Fruit fly (Drosophila melanogaster) whole organism, embryonic: ENCODE measurements around the gene mag.

Experiments
- ATbp ChIP-seq: fragments of 200-800 bp; sonication (Bioruptor generic); optimal IDR thresholded peaks from 2 replicates; lab custom pipeline; 2017; ENCODE audit warnings: missing biosample characterization, mild to moderate bottlenecking, missing genetic modification characterization, missing genetic modification reagents
- Atf3 ChIP-seq: fragments of 200-800 bp; sonication (Bioruptor generic); optimal IDR thresholded peaks from 3 replicates; lab custom pipeline; 2016; ENCODE audit warnings: missing biosample characterization, missing genetic modification characterization
- CG10274 ChIP-seq: fragments of 200-800 bp; sonication (Bioruptor generic); optimal IDR thresholded peaks from 3 replicates; lab custom pipeline; 2017; ENCODE audit warnings: missing biosample characterization, mild to moderate bottlenecking, missing genetic modification characterization
- CG11398 ChIP-seq: fragments of 200-800 bp; sonication (Bioruptor generic); optimal IDR thresholded peaks from 2 replicates; lab custom pipeline; 2016; ENCODE audit warnings: missing biosample characterization, missing genetic modification characterization
- CG12155 ChIP-seq: fragments of 200-800 bp; sonication (Bioruptor generic); optimal IDR thresholded peaks from 3 replicates; lab custom pipeline; 2016; ENCODE audit warnings: missing biosample characterization, missing genetic modification characterization
- CG15269 ChIP-seq: fragments of 200-800 bp; sonication (Bioruptor generic); optimal IDR thresholded peaks from 2 replicates; lab custom pipeline; 2018; ENCODE audit warnings: missing biosample characterization, mild to moderate bottlenecking, missing genetic modification characterization, moderate library complexity
- CG17186 ChIP-seq: fragments of 200-800 bp; sonication (Bioruptor generic); optimal IDR thresholded peaks from 3 replicates; lab custom pipeline; 2017; ENCODE audit warnings: missing biosample characterization, missing genetic modification reagents, missing genetic modification characterization
- CG17612 ChIP-seq: fragments of 200-800 bp; sonication (Bioruptor generic); IDR thresholded peaks from 2 replicates; pipeline ENCODE4 v1.3.6; 2022; ENCODE audit warnings: missing biosample characterization, missing genetic modification characterization
- CG2202 ChIP-seq: fragments of 200-800 bp; sonication (Bioruptor generic); optimal IDR thresholded peaks from 2 replicates; lab custom pipeline; 2018; ENCODE audit warnings: missing biosample characterization, mild to moderate bottlenecking, missing genetic modification characterization
- CG2875 ChIP-seq: fragments of 200-800 bp; sonication (Bioruptor generic); optimal IDR thresholded peaks from 2 replicates; lab custom pipeline; 2017; ENCODE audit warnings: missing biosample characterization, mild to moderate bottlenecking, missing genetic modification characterization, missing genetic modification reagents
- CG31388 ChIP-seq: fragments of 200-800 bp; sonication (Bioruptor generic); optimal IDR thresholded peaks from 2 replicates; lab custom pipeline; 2016; ENCODE audit warnings: missing biosample characterization, missing genetic modification characterization
- CG32767 ChIP-seq: fragments of 200-800 bp; sonication (Bioruptor generic); IDR thresholded peaks from 2 replicates; pipeline ENCODE4 v1.3.6; 2022; ENCODE audit warnings: missing biosample characterization, missing genetic modification characterization
- CG6791 ChIP-seq: fragments of 200-800 bp; sonication (Bioruptor generic); IDR thresholded peaks from 3 replicates; pipeline ENCODE4 v1.3.6; 2022; ENCODE audit warnings: missing biosample characterization, missing genetic modification characterization; ENCODE audit not compliant: partially characterized antibody
- CG6854 ChIP-seq: fragments of 200-800 bp; sonication (Bioruptor generic); optimal IDR thresholded peaks from 3 replicates; lab custom pipeline; 2017; ENCODE audit warnings: missing biosample characterization, mild to moderate bottlenecking, missing genetic modification characterization
- CG7556 ChIP-seq: fragments of 200-800 bp; sonication (Bioruptor generic); optimal IDR thresholded peaks from 2 replicates; lab custom pipeline; 2017; ENCODE audit warnings: missing biosample characterization, mild to moderate bottlenecking, missing genetic modification characterization
- CG8281 ChIP-seq: fragments of 200-800 bp; sonication (Bioruptor generic); optimal IDR thresholded peaks from 2 replicates; lab custom pipeline; 2018; ENCODE audit warnings: missing biosample characterization, mild to moderate bottlenecking, missing genetic modification characterization, moderate library complexity
- CG8388 ChIP-seq: fragments of 200-800 bp; sonication (Bioruptor generic); optimal IDR thresholded peaks from 2 replicates; lab custom pipeline; 2019; ENCODE audit warnings: missing biosample characterization, mild to moderate bottlenecking, missing genetic modification characterization, moderate library complexity
- CG9932 ChIP-seq: fragments of 200-800 bp; sonication (Bioruptor generic); IDR thresholded peaks from 2 replicates; pipeline ENCODE4 v1.3.6; 2022; ENCODE audit warnings: missing biosample characterization, missing genetic modification characterization
- CrebB ChIP-seq: fragments of 200-800 bp; sonication (Bioruptor generic); optimal IDR thresholded peaks from 3 replicates; lab custom pipeline; 2018; ENCODE audit warnings: missing biosample characterization, mild to moderate bottlenecking, missing genetic modification characterization
- Doc2 ChIP-seq: fragments of 200-800 bp; sonication (Bioruptor generic); IDR thresholded peaks from 2 replicates; pipeline ENCODE4 v1.3.6; 2022; ENCODE audit warnings: missing biosample characterization, missing genetic modification characterization
- Ets97D ChIP-seq: fragments of 200-800 bp; sonication (Bioruptor generic); optimal IDR thresholded peaks from 3 replicates; lab custom pipeline; 2016; ENCODE audit warnings: missing biosample characterization, missing genetic modification characterization
- GATAe ChIP-seq: fragments of 200-800 bp; sonication (Bioruptor generic); conservative IDR thresholded peaks from 2 replicates; pipeline ENCODE4 v1.3.6; 2022; ENCODE audit warnings: missing biosample characterization, missing genetic modification characterization
- HLH54F ChIP-seq: fragments of 200-800 bp; sonication (Bioruptor generic); optimal IDR thresholded peaks from 3 replicates; lab custom pipeline; 2016; ENCODE audit warnings: missing biosample characterization, missing genetic modification characterization
- Hand ChIP-seq: fragments of 200-800 bp; sonication (Bioruptor generic); optimal IDR thresholded peaks from 2 replicates; lab custom pipeline; 2017; ENCODE audit warnings: mild to moderate bottlenecking, missing biosample characterization, missing genetic modification reagents, missing genetic modification characterization
- Hr78 ChIP-seq, 2 experiments: fragments of 200-800 bp in 1 of 2; fragments of >200 bp in 1 of 2; sonication (Bioruptor generic) in 1 of 2; optimal IDR thresholded peaks; 2 replicates each; lab custom pipeline; 2017 to 2019; ENCODE audit warnings: missing biosample characterization in 2 of 2, missing genetic modification characterization in 2 of 2, mild to moderate bottlenecking in 1 of 2, moderate library complexity in 1 of 2
- Lim3 ChIP-seq: fragments of 200-800 bp; sonication (Bioruptor generic); IDR thresholded peaks from 2 replicates; pipeline ENCODE4 v1.3.6; 2022; ENCODE audit warnings: missing biosample characterization, missing genetic modification characterization
- Lpt ChIP-seq: fragments of >200 bp; optimal IDR thresholded peaks from 2 replicates; lab custom pipeline; 2018; ENCODE audit warnings: missing biosample characterization, missing genetic modification characterization
- Meics ChIP-seq: fragments of 200-800 bp; sonication (Bioruptor generic); optimal IDR thresholded peaks from 2 replicates; lab custom pipeline; 2017; ENCODE audit warnings: missing biosample characterization, mild to moderate bottlenecking, missing genetic modification characterization
- Nf-YB ChIP-seq: fragments of 200-800 bp; sonication (Bioruptor generic); optimal IDR thresholded peaks from 3 replicates; lab custom pipeline; 2019; ENCODE audit warnings: missing biosample characterization, mild to moderate bottlenecking, missing genetic modification characterization, moderate library complexity
- Trl ChIP-seq, 3 experiments: fragments of >200 bp in 2 of 3; fragments of 200-800 bp in 1 of 3; sonication (Bioruptor generic) in 1 of 3; optimal IDR thresholded peaks; 2 replicates in 1 of 3; 3 replicates in 2 of 3; lab custom pipeline; 2016 to 2017; ENCODE audit warnings: missing biosample characterization in 1 of 3, missing genetic modification characterization in 1 of 3
- Vsx1 ChIP-seq: fragments of 200-800 bp; sonication (Bioruptor generic); optimal IDR thresholded peaks from 2 replicates; lab custom pipeline; 2017; ENCODE audit warnings: missing biosample characterization, mild to moderate bottlenecking, missing genetic modification characterization, missing genetic modification reagents
- Xbp1 ChIP-seq: fragments of 200-800 bp; sonication (Bioruptor generic); optimal IDR thresholded peaks from 3 replicates; lab custom pipeline; 2016; ENCODE audit warnings: missing biosample characterization, mild to moderate bottlenecking, missing genetic modification characterization
- abd-A ChIP-seq: fragments of 200-800 bp; sonication (Bioruptor generic); optimal IDR thresholded peaks from 3 replicates; lab custom pipeline; 2019; ENCODE audit warnings: missing biosample characterization, mild to moderate bottlenecking, missing genetic modification characterization, moderate library complexity
- ac ChIP-seq: fragments of 200-800 bp; sonication (Bioruptor generic); optimal IDR thresholded peaks from 3 replicates; lab custom pipeline; 2017; ENCODE audit warnings: missing biosample characterization, mild to moderate bottlenecking, missing genetic modification characterization
- chinmo ChIP-seq: fragments of 200-800 bp; sonication (Bioruptor generic); IDR thresholded peaks from 4 replicates; pipeline ENCODE4 v1.3.6; 2022; ENCODE audit warnings: missing biosample characterization, missing genetic modification characterization; ENCODE audit not compliant: partially characterized antibody
- da ChIP-seq: fragments of 200-800 bp; sonication (Bioruptor generic); optimal IDR thresholded peaks from 2 replicates; lab custom pipeline; 2016; ENCODE audit warnings: missing biosample characterization, missing genetic modification characterization
- dmrt11E ChIP-seq: fragments of 200-800 bp; sonication (Bioruptor generic); optimal IDR thresholded peaks from 3 replicates; lab custom pipeline; 2018; ENCODE audit warnings: missing biosample characterization, mild to moderate bottlenecking, missing genetic modification characterization, moderate library complexity
- gsb-n ChIP-seq: fragments of 200-800 bp; sonication (Bioruptor generic); optimal IDR thresholded peaks from 3 replicates; lab custom pipeline; 2018; ENCODE audit warnings: missing biosample characterization, mild to moderate bottlenecking, missing genetic modification characterization
- hbn ChIP-seq: fragments of 200-800 bp; sonication (Bioruptor generic); IDR thresholded peaks from 2 replicates; pipeline ENCODE4 v1.3.6; 2022; ENCODE audit warnings: missing biosample characterization, missing genetic modification characterization; ENCODE audit not compliant: partially characterized antibody
- kah ChIP-seq: fragments of 200-800 bp; sonication (Bioruptor generic); optimal IDR thresholded peaks from 2 replicates; lab custom pipeline; 2018; ENCODE audit warnings: missing biosample characterization, mild to moderate bottlenecking, missing genetic modification characterization
- pnt ChIP-seq: fragments of 200-800 bp; sonication (Bioruptor generic); optimal IDR thresholded peaks from 3 replicates; lab custom pipeline; 2016; ENCODE audit warnings: missing biosample characterization, missing genetic modification characterization
- prd ChIP-seq, 3 experiments: fragments of >200 bp in 2 of 3; fragments of 200-800 bp in 1 of 3; sonication (Bioruptor generic) in 1 of 3; optimal IDR thresholded peaks in 2 of 3; IDR thresholded peaks in 1 of 3; 2 replicates in 2 of 3; 3 replicates in 1 of 3; pipeline versions ENCODE4 v1.3.6 to Lab custom; 2017 to 2022; ENCODE audit warnings: missing biosample characterization in 1 of 3, missing genetic modification characterization in 1 of 3
- pros ChIP-seq: fragments of 200-800 bp; sonication (Bioruptor generic); optimal IDR thresholded peaks from 3 replicates; lab custom pipeline; 2019; ENCODE audit warnings: missing biosample characterization, mild to moderate bottlenecking, missing genetic modification characterization, moderate library complexity
- row ChIP-seq: fragments of 200-800 bp; sonication (Bioruptor generic); IDR thresholded peaks from 3 replicates; pipeline ENCODE4 v1.3.6; 2022; ENCODE audit warnings: missing biosample characterization, missing genetic modification characterization
- slp2 ChIP-seq: fragments of 200-800 bp; sonication (Bioruptor generic); optimal IDR thresholded peaks from 2 replicates; lab custom pipeline; 2016; ENCODE audit warnings: missing biosample characterization, missing genetic modification characterization
- stwl ChIP-seq: fragments of 200-800 bp; sonication (Bioruptor generic); optimal IDR thresholded peaks from 3 replicates; lab custom pipeline; 2018; ENCODE audit warnings: missing biosample characterization, mild to moderate bottlenecking, missing genetic modification characterization, moderate library complexity
- toy ChIP-seq: fragments of 200-800 bp; sonication (Bioruptor generic); IDR thresholded peaks from 2 replicates; pipeline ENCODE4 v1.3.6; 2022; ENCODE audit warnings: missing biosample characterization, missing genetic modification characterization
- z ChIP-seq: fragments of 200-800 bp; sonication (Bioruptor generic); IDR thresholded peaks from 3 replicates; pipeline ENCODE4 v1.3.6; 2022; ENCODE audit warnings: missing biosample characterization, missing genetic modification characterization

mag gene

dm6 chr3L:20508136-20508635, 47.7 kb downstream of the mag start (continued):
- peak; percentile 89 for TF ChIP-seq CG10274 (GFP tag; lab: Kevin White, UChicago)
- TF ChIP-seq ATbp: peak; percentile 72
- TF ChIP-seq Lim3: 0 out of 2 replicates have a peak, but pooled peaks have one; percentile 46
- TF ChIP-seq Trl (optimal IDR thresholded peaks at IDR 0.05; lab: Kevin White, UChicago): peak; percentile 65 to 88
- TF ChIP-seq Trl (GFP tag; optimal IDR thresholded peaks at IDR 0.05; lab: Kevin White, UChicago): peak; percentile 85
- peak; percentile 85 for TF ChIP-seq CG6854
- peak; percentile 98 for TF ChIP-seq CG9932 (GFP tag; lab: Robert Waterston, UW)
- TF ChIP-seq kah (GFP tag; lab: Kevin White, UChicago): peak; percentile 63
- TF ChIP-seq pros (GFP tag; lab: Kevin White, UChicago): peak; percentile 54
- peak; percentile 91 for TF ChIP-seq CG17612 (GFP tag; lab: Robert Waterston, UW)
- peak; percentile 71 for TF ChIP-seq CG8388 (GFP tag; lab: Kevin White, UChicago)
- TF ChIP-seq Xbp1 (GFP tag; lab: Kevin White, UChicago): peak; percentile 93
- peak; percentile 69 for TF ChIP-seq da (GFP tag; lab: Kevin White, UChicago)
- peak; percentile 38 for TF ChIP-seq CG17186
- peak; percentile 83 for TF ChIP-seq CG11398
- TF ChIP-seq Hr78 (GFP tag; optimal IDR thresholded peaks at IDR 0.05; lab: Kevin White, UChicago): peak in 1 of 2 experiments; percentile 58
- peak; percentile 78 for TF ChIP-seq dmrt11E (tag; lab: Kevin White, UChicago)
- TF ChIP-seq GATAe (GFP tag; lab: Robert Waterston, UW): peak; percentile 88
- TF ChIP-seq CG7556: peak; percentile 93
- TF ChIP-seq Lpt (GFP tag; lab: Kevin White, UChicago): no peak
- TF ChIP-seq prd (optimal IDR thresholded peaks at IDR 0.05; lab: Kevin White, UChicago): no peak
- peak; percentile 96 for TF ChIP-seq prd (GFP tag; IDR thresholded peaks at IDR 0.05; lab: Robert Waterston, UW)
- no peak; the same call in 1 of the 2 replicates for TF ChIP-seq toy (GFP tag; lab: Robert Waterston, UW)
- peak; percentile 89 for TF ChIP-seq Hand (GFP tag; lab: Kevin White, UChicago)
- TF ChIP-seq CrebB: peak; percentile 91
- TF ChIP-seq CG12155 (GFP tag; lab: Kevin White, UChicago): peak; percentile 96
- 0 out of 4 replicates have a peak, but pooled peaks have one; percentile 38 for TF ChIP-seq chinmo (GFP tag; lab: Robert Waterston, UW)
- TF ChIP-seq stwl (tag; lab: Kevin White, UChicago): no peak
- TF ChIP-seq CG2202 (tag; lab: Kevin White, UChicago): peak; percentile 60
- TF ChIP-seq Vsx1 (GFP tag; lab: Kevin White, UChicago): peak; percentile 81
- TF ChIP-seq abd-A: peak; percentile 86
- TF ChIP-seq Atf3 (GFP tag; lab: Kevin White, UChicago): peak; percentile 81
- peak; percentile 69 for TF ChIP-seq CG2875 (GFP tag; lab: Kevin White, UChicago)
- peak; percentile 96 for TF ChIP-seq HLH54F (GFP tag; lab: Kevin White, UChicago)
- TF ChIP-seq Meics: peak; percentile 96
- peak; percentile 82 for TF ChIP-seq CG32767 (GFP tag; lab: Robert Waterston, UW)
- TF ChIP-seq gsb-n (tag; lab: Kevin White, UChicago): peak; percentile 76
- TF ChIP-seq Nf-YB (GFP tag; lab: Kevin White, UChicago): peak; percentile 79
- TF ChIP-seq CG31388 (GFP tag; lab: Kevin White, UChicago): peak; percentile 85
- peak; percentile 13 for TF ChIP-seq ac (GFP tag; lab: Kevin White, UChicago)
- peak; percentile 94 for TF ChIP-seq CG15269
- peak; percentile 51 for TF ChIP-seq Ets97D (GFP tag; lab: Kevin White, UChicago)
- 0 out of 3 replicates have a peak, but pooled peaks have one; percentile 51 for TF ChIP-seq CG6791 (GFP tag; lab: Robert Waterston, UW)
- no peak for TF ChIP-seq Doc2 (GFP tag; lab: Robert Waterston, UW)
- TF ChIP-seq pnt (GFP tag; lab: Kevin White, UChicago): peak; percentile 90
- peak; percentile 42; the same call in 1 of the 2 replicates for TF ChIP-seq hbn (GFP tag; lab: Robert Waterston, UW)
- TF ChIP-seq z (GFP tag; lab: Robert Waterston, UW): no peak
- TF ChIP-seq CG8281: peak; percentile 76
- peak; percentile 97 for TF ChIP-seq row (GFP tag; lab: Robert Waterston, UW)
- peak; percentile 88 for TF ChIP-seq slp2
